Worm (Caenorhabditis elegans) whole organism, young adult: ENCODE results near the gene E04F6.4.

Source experiments
- B0019.2 ChIP-seq: fragments of 200-800 bp; sonication (Bioruptor generic); conservative IDR thresholded peaks from 2 replicates; pipeline ENCODE4 v1.3.6; 2022; ENCODE audit warnings: missing genetic modification reagents, missing genetic modification characterization, missing compliant biosample characterization
- B0035.1 ChIP-seq: sonication (generic microtip); optimal IDR thresholded peaks from 2 replicates; lab custom pipeline; 2016; ENCODE audit warnings: missing genetic modification characterization, mild to moderate bottlenecking, missing compliant biosample characterization, missing genotype, missing genetic modification reagents
- F23B12.7 ChIP-seq: sonication (generic microtip); optimal IDR thresholded peaks from 2 replicates; lab custom pipeline; 2017; ENCODE audit warnings: missing genetic modification characterization, mild to moderate bottlenecking, missing compliant biosample characterization, antibody characterized with exemption, moderate library complexity; ENCODE audit not compliant: insufficient read depth
- F37B4.10 ChIP-seq: fragments of 200-800 bp; sonication (Bioruptor generic); IDR thresholded peaks from 2 replicates; pipeline ENCODE4 v1.3.6; 2022; ENCODE audit warnings: missing genetic modification characterization, missing compliant biosample characterization
- F39B2.1 ChIP-seq: fragments of 200-800 bp; sonication (Bioruptor generic); IDR thresholded peaks from 2 replicates; pipeline ENCODE4 v1.3.6; 2022; ENCODE audit warnings: missing genetic modification reagents, missing genetic modification characterization, missing compliant biosample characterization
- F49E8.2 ChIP-seq: sonication (generic microtip); optimal IDR thresholded peaks from 3 replicates; lab custom pipeline; 2017; ENCODE audit warnings: missing genetic modification characterization, mild to moderate bottlenecking, missing compliant biosample characterization, antibody characterized with exemption, moderate library complexity; ENCODE audit not compliant: insufficient read depth
- F57A8.1 ChIP-seq: fragments of 200-800 bp; sonication (Bioruptor generic); optimal IDR thresholded peaks from 2 replicates; lab custom pipeline; 2018; ENCODE audit warnings: mild to moderate bottlenecking, missing genetic modification characterization, moderate library complexity, missing compliant biosample characterization
- Y53F4B.3 ChIP-seq: fragments of 200-800 bp; sonication (Bioruptor generic); IDR thresholded peaks from 2 replicates; pipeline ENCODE4 v1.3.6; 2022; ENCODE audit warnings: missing genetic modification reagents, missing genetic modification characterization, missing compliant biosample characterization
- Y56A3A.18 ChIP-seq: fragments of 200-800 bp; sonication (Bioruptor generic); IDR thresholded peaks from 2 replicates; pipeline ENCODE4 v1.3.6; 2022; ENCODE audit warnings: missing genetic modification reagents, missing genetic modification characterization, missing compliant biosample characterization
- Y79H2A.3 ChIP-seq: fragments of 200-800 bp; sonication (Bioruptor generic); conservative IDR thresholded peaks from 2 replicates; pipeline ENCODE4 v1.3.6; 2022; ENCODE audit warnings: missing genetic modification reagents, missing genetic modification characterization, missing compliant biosample characterization
- ZK185.1 ChIP-seq: sonication (generic microtip); optimal IDR thresholded peaks from 2 replicates; lab custom pipeline; 2016; ENCODE audit warnings: mild to moderate bottlenecking, missing genetic modification characterization, missing compliant biosample characterization; ENCODE audit not compliant: poor library complexity, severe bottlenecking
- attf-3 ChIP-seq: fragments of 200-800 bp; sonication (Bioruptor generic); conservative IDR thresholded peaks from 2 replicates; pipeline ENCODE4 v1.3.6; 2022; ENCODE audit warnings: missing genetic modification reagents, missing genetic modification characterization, missing compliant biosample characterization
- attf-5 ChIP-seq: fragments of 200-800 bp; sonication (Bioruptor generic); optimal IDR thresholded peaks from 2 replicates; lab custom pipeline; 2018; ENCODE audit warnings: mild to moderate bottlenecking, missing genetic modification characterization, missing compliant biosample characterization
- ccch-3 ChIP-seq: fragments of 200-800 bp; sonication (Bioruptor generic); optimal IDR thresholded peaks from 2 replicates; lab custom pipeline; 2018; ENCODE audit warnings: mild to moderate bottlenecking, missing genetic modification characterization, missing compliant biosample characterization
- cebp-1 ChIP-seq, 2 experiments: fragments of 200-800 bp in 1 of 2; sonication (Bioruptor generic) in 1 of 2; sonication (generic microtip) in 1 of 2; IDR thresholded peaks in 1 of 2; optimal IDR thresholded peaks in 1 of 2; 2 replicates each; pipeline versions ENCODE4 v1.3.6 to Lab custom; 2017 to 2022; ENCODE audit warnings: missing compliant biosample characterization in 2 of 2, missing genetic modification characterization in 2 of 2, mild to moderate bottlenecking in 1 of 2, missing genetic modification reagents in 1 of 2, moderate library complexity in 1 of 2
- ceh-91 ChIP-seq: fragments of 200-800 bp; sonication (Bioruptor generic); IDR thresholded peaks from 2 replicates; pipeline ENCODE4 v1.3.6; 2022; ENCODE audit warnings: missing genetic modification reagents, missing genetic modification characterization, missing compliant biosample characterization
- dpl-1 ChIP-seq: fragments of 150-350 bp; optimal IDR thresholded peaks from 2 replicates; lab custom pipeline; 2014; ENCODE audit warnings: missing biosample characterization, missing genetic modification reagents, missing genetic modification characterization
- hmg-1.2 ChIP-seq: fragments of 200-800 bp; sonication (Bioruptor generic); IDR thresholded peaks from 2 replicates; pipeline ENCODE4 v1.3.6; 2022; ENCODE audit warnings: missing genetic modification reagents, missing genetic modification characterization, missing compliant biosample characterization
- hrde-1 ChIP-seq: sonication (generic microtip); optimal IDR thresholded peaks from 2 replicates; lab custom pipeline; 2016; ENCODE audit warnings: missing genetic modification characterization, mild to moderate bottlenecking, missing compliant biosample characterization, moderate library complexity, missing genotype, missing genetic modification reagents, borderline replicate concordance
- lag-1 ChIP-seq: fragments of 200-800 bp; sonication (Bioruptor generic); IDR thresholded peaks from 2 replicates; pipeline ENCODE4 v1.3.6; 2022; ENCODE audit warnings: missing genetic modification reagents, missing genetic modification characterization, missing compliant biosample characterization
- lin-40 ChIP-seq: sonication (generic microtip); optimal IDR thresholded peaks from 2 replicates; lab custom pipeline; 2016; ENCODE audit warnings: missing genetic modification characterization, mild to moderate bottlenecking, missing compliant biosample characterization, missing genotype, missing genetic modification reagents
- lir-1 ChIP-seq: fragments of 200-800 bp; sonication (Bioruptor generic); conservative IDR thresholded peaks from 2 replicates; pipeline ENCODE4 v1.3.6; 2022; ENCODE audit warnings: missing genetic modification reagents, missing genetic modification characterization, missing compliant biosample characterization
- lsl-1 ChIP-seq: fragments of 200-800 bp; sonication (Bioruptor generic); optimal IDR thresholded peaks from 2 replicates; lab custom pipeline; 2018; ENCODE audit warnings: mild to moderate bottlenecking, missing genetic modification characterization, moderate library complexity, missing compliant biosample characterization
- madf-10 ChIP-seq: sonication (generic microtip); optimal IDR thresholded peaks from 2 replicates; lab custom pipeline; 2016; ENCODE audit warnings: mild to moderate bottlenecking, missing genetic modification characterization, missing compliant biosample characterization
- madf-6 ChIP-seq: fragments of 200-800 bp; sonication (Bioruptor generic); IDR thresholded peaks from 2 replicates; pipeline ENCODE4 v1.3.6; 2022; ENCODE audit warnings: missing genetic modification reagents, missing genetic modification characterization, missing compliant biosample characterization
- madf-8 ChIP-seq: fragments of 200-800 bp; sonication (Bioruptor generic); conservative IDR thresholded peaks from 2 replicates; pipeline ENCODE4 v1.3.6; 2022; ENCODE audit warnings: missing genetic modification reagents, missing genetic modification characterization, missing compliant biosample characterization
- mxl-1 ChIP-seq: sonication (generic microtip); optimal IDR thresholded peaks from 2 replicates; lab custom pipeline; 2016; ENCODE audit warnings: missing genetic modification characterization, missing compliant biosample characterization
- nfya-1 ChIP-seq: sonication (generic microtip); optimal IDR thresholded peaks from 2 replicates; lab custom pipeline; 2017; ENCODE audit warnings: antibody characterized with exemption, missing compliant biosample characterization, missing genetic modification characterization, borderline replicate concordance; ENCODE audit not compliant: insufficient read depth
- nfyb-1 ChIP-seq: fragments of 200-800 bp; sonication (Bioruptor generic); IDR thresholded peaks from 2 replicates; pipeline ENCODE4 v1.3.6; 2022; ENCODE audit warnings: missing genetic modification reagents, missing genetic modification characterization, missing compliant biosample characterization
- nhr-80 ChIP-seq: sonication (generic microtip); optimal IDR thresholded peaks from 2 replicates; lab custom pipeline; 2016; ENCODE audit warnings: missing genetic modification characterization, missing compliant biosample characterization
- nhr-90 ChIP-seq: sonication (generic microtip); optimal IDR thresholded peaks from 2 replicates; lab custom pipeline; 2016; ENCODE audit warnings: missing genotype, mild to moderate bottlenecking, missing genetic modification characterization, missing compliant biosample characterization
- pbrm-1 ChIP-seq: fragments of 200-800 bp; sonication (Bioruptor generic); IDR thresholded peaks from 2 replicates; pipeline ENCODE4 v1.3.6; 2022; ENCODE audit warnings: missing genetic modification reagents, missing genetic modification characterization, missing compliant biosample characterization
- repo-1 ChIP-seq: sonication (generic microtip); optimal IDR thresholded peaks from 2 replicates; lab custom pipeline; 2017; ENCODE audit warnings: mild to moderate bottlenecking, missing genetic modification characterization, missing compliant biosample characterization
- sdz-38 ChIP-seq: sonication (generic microtip); optimal IDR thresholded peaks from 2 replicates; lab custom pipeline; 2016; ENCODE audit warnings: missing genotype, missing genetic modification characterization, missing compliant biosample characterization
- snpc-3.4 ChIP-seq: sonication (generic microtip); optimal IDR thresholded peaks from 2 replicates; lab custom pipeline; 2017; ENCODE audit warnings: missing genetic modification characterization, mild to moderate bottlenecking, missing compliant biosample characterization, antibody characterized with exemption, moderate library complexity, missing genotype, missing genetic modification reagents
- snpc-4 ChIP-seq, 5 experiments: fragments of 150-350 bp in 1 of 5; sonication (generic microtip) in 4 of 5; optimal IDR thresholded peaks; 2 replicates each; lab custom pipeline; 2014 to 2018; ENCODE audit warnings: missing genetic modification characterization in 5 of 5, missing biosample characterization in 3 of 5, antibody characterized with exemption in 2 of 5, mild to moderate bottlenecking in 2 of 5, missing compliant biosample characterization in 2 of 5, missing genotype in 2 of 5, moderate library complexity in 2 of 5, missing genetic modification reagents in 1 of 5
- somi-1 ChIP-seq: fragments of 200-800 bp; sonication (Bioruptor generic); optimal IDR thresholded peaks from 2 replicates; lab custom pipeline; 2018; ENCODE audit warnings: mild to moderate bottlenecking, missing genetic modification characterization, missing compliant biosample characterization
- tbx-9 ChIP-seq: sonication (generic microtip); optimal IDR thresholded peaks from 2 replicates; lab custom pipeline; 2016; ENCODE audit warnings: borderline replicate concordance, missing genetic modification characterization, inconsistent platforms, missing compliant biosample characterization
- unc-130 ChIP-seq: sonication (generic microtip); optimal IDR thresholded peaks from 2 replicates; lab custom pipeline; 2016; ENCODE audit warnings: missing genetic modification reagents, missing genetic modification characterization, missing compliant biosample characterization
- zfh-2 ChIP-seq: fragments of 200-800 bp; sonication (Bioruptor generic); conservative IDR thresholded peaks from 2 replicates; pipeline ENCODE4 v1.3.6; 2022; ENCODE audit warnings: missing genetic modification reagents, missing genetic modification characterization, missing compliant biosample characterization
- ztf-22 ChIP-seq: fragments of 200-800 bp; sonication (Bioruptor generic); optimal IDR thresholded peaks from 2 replicates; lab custom pipeline; 2018; ENCODE audit warnings: mild to moderate bottlenecking, missing genetic modification characterization, moderate library complexity, missing compliant biosample characterization
- ztf-25 ChIP-seq: fragments of 200-800 bp; sonication (Bioruptor generic); IDR thresholded peaks from 2 replicates; pipeline ENCODE4 v1.3.6; 2022; ENCODE audit warnings: missing genetic modification reagents, missing genetic modification characterization, missing compliant biosample characterization
- ztf-26 ChIP-seq: sonication (generic microtip); optimal IDR thresholded peaks from 2 replicates; lab custom pipeline; 2017; ENCODE audit warnings: missing genetic modification characterization, missing compliant biosample characterization
- ztf-6 ChIP-seq: fragments of 200-800 bp; sonication (Bioruptor generic); IDR thresholded peaks from 2 replicates; pipeline ENCODE4 v1.3.6; 2022; ENCODE audit warnings: missing genetic modification reagents, missing genetic modification characterization, missing compliant biosample characterization

Gene E04F6.4

DNA sequence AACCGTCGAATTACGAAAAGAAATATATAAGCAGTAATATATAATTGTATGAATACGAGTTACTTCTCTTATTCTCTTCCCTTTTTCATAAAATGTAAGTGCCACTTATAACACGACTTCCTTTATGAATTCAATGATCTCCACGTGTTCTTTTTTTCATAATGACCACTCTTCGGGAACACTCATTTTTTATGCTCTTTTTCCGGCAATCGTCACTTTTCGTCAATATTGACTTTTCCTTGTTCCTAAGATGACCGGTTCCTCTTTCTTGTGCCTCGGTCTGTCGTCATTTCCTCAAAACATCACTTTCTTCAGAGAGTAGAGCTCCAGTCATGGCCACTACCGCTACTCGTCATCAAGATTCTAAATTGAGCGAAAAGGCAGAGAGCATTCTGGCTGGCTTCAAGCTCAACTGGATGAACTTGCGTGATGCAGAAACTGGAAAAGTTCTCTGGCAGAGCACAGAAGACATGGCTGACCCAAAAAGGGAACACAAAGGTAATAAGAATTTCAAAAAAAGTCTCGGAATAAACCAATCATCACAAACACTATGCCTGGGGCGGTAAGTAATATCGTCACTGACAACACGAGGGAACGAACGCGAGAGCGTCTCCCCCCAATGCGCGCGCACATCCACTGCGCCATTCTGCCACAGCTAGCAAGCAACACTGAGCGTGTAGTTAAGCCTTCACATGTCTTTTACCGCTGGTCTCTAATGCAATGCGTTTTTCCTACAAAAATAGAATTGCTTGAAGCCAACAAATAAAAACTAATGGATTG lies 5.5 kb upstream of the E04F6.4 start, which contains the start of gene pdl-1 (continued):
- peak; percentile 46 for TF ChIP-seq F57A8.1 (GFP tag; lab: Kevin White, UChicago)
- peak; percentile 59 for TF ChIP-seq B0035.1 (tag; lab: Kevin White, UChicago)
- TF ChIP-seq ztf-26 = peak; percentile 73
- TF ChIP-seq lag-1 (GFP tag; lab: Robert Waterston, UW) = no peak
- TF ChIP-seq attf-3 = peak; percentile 71
- TF ChIP-seq F39B2.1 = no peak
- TF ChIP-seq nfya-1 (tag; lab: Kevin White, UChicago) = no peak
- TF ChIP-seq F49E8.2 (tag; lab: Kevin White, UChicago) = no peak
- peak; percentile 72; the same call in 1 of the 2 replicates for TF ChIP-seq Y79H2A.3 (GFP tag; lab: Robert Waterston, UW)
- TF ChIP-seq Y53F4B.3 (GFP tag; lab: Robert Waterston, UW) = peak; percentile 68; the same call in 1 of the 2 replicates
- TF ChIP-seq hmg-1.2 (GFP tag; lab: Robert Waterston, UW) = peak; percentile 78
- TF ChIP-seq madf-8 (GFP tag; lab: Robert Waterston, UW) = peak; percentile 48
- TF ChIP-seq ccch-3 (GFP tag; lab: Kevin White, UChicago) = no peak
- TF ChIP-seq sdz-38 (tag; lab: Kevin White, UChicago) = no peak
- TF ChIP-seq cebp-1 (GFP tag; IDR thresholded peaks at IDR 0.05; lab: Robert Waterston, UW) = no peak
- peak; percentile 80 for TF ChIP-seq cebp-1 (tag; optimal IDR thresholded peaks at IDR 0.05; lab: Kevin White, UChicago)
- TF ChIP-seq lin-40 (tag; lab: Kevin White, UChicago) = peak; percentile 72
- TF ChIP-seq B0019.2 (GFP tag; lab: Robert Waterston, UW) = 0 out of 2 replicates have a peak, but pooled peaks have one; percentile 26
- TF ChIP-seq attf-5 (GFP tag; lab: Kevin White, UChicago) = peak; percentile 82
- peak; percentile 76 for TF ChIP-seq somi-1 (GFP tag; lab: Kevin White, UChicago)
- no peak for TF ChIP-seq dpl-1 (GFP tag; lab: Kevin White, UChicago)
- peak; percentile 40 for TF ChIP-seq tbx-9 (tag; lab: Kevin White, UChicago)
- TF ChIP-seq madf-10 = peak; percentile 86
- peak; percentile 53 for TF ChIP-seq snpc-4 (GFP tag; optimal IDR thresholded peaks at IDR 0.05; lab: Kevin White, UChicago)
- peak; percentile 67 to 83 (median 80) for TF ChIP-seq snpc-4 (tag; optimal IDR thresholded peaks at IDR 0.05; lab: Kevin White, UChicago)
- TF ChIP-seq Y56A3A.18 (GFP tag; lab: Robert Waterston, UW) = peak; percentile 91
- TF ChIP-seq ztf-6 (GFP tag; lab: Robert Waterston, UW) = no peak
- TF ChIP-seq madf-6 (GFP tag; lab: Robert Waterston, UW) = peak; percentile 73; the same call in 1 of the 2 replicates
- no peak; the same call in 1 of the 2 replicates for TF ChIP-seq zfh-2
- TF ChIP-seq mxl-1 (tag; lab: Kevin White, UChicago) = peak; percentile 75
- peak; percentile 83 for TF ChIP-seq hrde-1 (tag; lab: Kevin White, UChicago)
- peak; percentile 44 for TF ChIP-seq ztf-22 (GFP tag; lab: Kevin White, UChicago)
- peak; percentile 88 for TF ChIP-seq nfyb-1 (GFP tag; lab: Robert Waterston, UW)
- TF ChIP-seq lir-1 (GFP tag; lab: Robert Waterston, UW) = peak; percentile 71; the same call in 1 of the 2 replicates
- peak; percentile 91 for TF ChIP-seq nhr-90 (tag; lab: Kevin White, UChicago)
- TF ChIP-seq ztf-25 (GFP tag; lab: Robert Waterston, UW) = peak; percentile 84; the same call in 1 of the 2 replicates
- peak; percentile 87 for TF ChIP-seq snpc-3.4 (tag; lab: Kevin White, UChicago)
- TF ChIP-seq pbrm-1 (GFP tag; lab: Robert Waterston, UW) = peak; percentile 88
- peak; percentile 94 for TF ChIP-seq ZK185.1 (tag; lab: Kevin White, UChicago)
- TF ChIP-seq nhr-80 (tag; lab: Kevin White, UChicago) = peak; percentile 46
- TF ChIP-seq F23B12.7 (tag; lab: Kevin White, UChicago) = peak; percentile 54
- peak; percentile 64 for TF ChIP-seq unc-130 (GFP tag; lab: Kevin White, UChicago)
- peak; percentile 60 for TF ChIP-seq lsl-1 (GFP tag; lab: Kevin White, UChicago)
- no peak for TF ChIP-seq ceh-91 (GFP tag; lab: Robert Waterston, UW)
- TF ChIP-seq repo-1 (tag; lab: Kevin White, UChicago) = peak; percentile 72
- 0 out of 2 replicates have a peak, but pooled peaks have one; percentile 23 for TF ChIP-seq F37B4.10
